Worm (Caenorhabditis elegans): ENCODE measurements around the gene psr-1.

DNA sequence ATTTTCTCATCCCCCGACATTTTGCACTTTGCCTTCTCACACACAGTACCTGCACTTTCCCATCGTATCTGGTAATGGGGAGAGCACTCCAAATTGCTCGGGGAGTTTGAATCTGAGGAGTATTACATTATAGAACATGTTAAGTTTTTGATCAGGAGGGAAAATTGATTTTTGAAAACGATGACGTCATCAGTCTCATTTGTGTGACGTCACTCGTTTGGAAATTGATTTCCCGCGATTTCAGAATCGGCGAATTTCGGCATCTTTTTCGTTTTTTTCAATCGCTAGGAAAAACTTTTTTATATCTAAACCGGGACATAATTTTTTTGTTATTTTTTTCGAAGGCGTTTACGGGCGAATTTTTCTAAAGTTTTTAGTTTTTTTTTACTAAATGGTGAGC, 20.3 kb downstream of the psr-1 start:
- TF ChIP-seq snpc-4 (tag; optimal IDR thresholded peaks at IDR 0.05) (no peak), nhr-12 (tag; optimal IDR thresholded peaks at IDR 0.05) (no peak), unc-62 (GFP tag; optimal IDR thresholded peaks at IDR 0.05) (no peak), nhr-67 (tag; optimal IDR thresholded peaks at IDR 0.05) (no peak), nhr-11 (tag; optimal IDR thresholded peaks at IDR 0.05) (no peak)
